Worm (Caenorhabditis elegans): ENCODE data around the gene F19B2.7.

DNA sequence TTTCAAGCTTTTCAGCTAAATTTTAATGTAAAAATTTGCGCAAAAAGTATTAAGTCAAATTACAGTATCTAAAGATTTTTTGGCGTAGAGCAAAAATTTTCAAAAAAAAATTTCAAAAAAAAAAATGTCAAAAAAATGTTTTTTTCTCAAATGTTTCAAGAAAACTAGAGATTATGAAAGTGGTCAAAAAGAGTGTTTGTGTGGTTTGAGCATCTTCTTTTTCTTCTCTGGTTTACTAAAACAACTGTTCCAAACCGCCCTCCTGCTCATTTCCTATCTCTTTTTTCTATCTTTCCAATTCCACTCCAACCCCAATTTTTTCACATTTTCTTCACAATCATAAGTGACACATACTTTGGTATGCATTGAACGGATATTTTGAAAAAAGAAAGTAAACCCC is 9.2 kb upstream of the F19B2.7 start, which contains the start of gene Y113G7A.12:
- TF ChIP-seq somi-1 (GFP tag; optimal IDR thresholded peaks at IDR 0.05): no peak
- no peak for TF ChIP-seq attf-5 (GFP tag; optimal IDR thresholded peaks at IDR 0.05)
- TF ChIP-seq snpc-1.3 (tag; optimal IDR thresholded peaks at IDR 0.05; ENCODE audit: insufficient read depth): no peak
- no peak for TF ChIP-seq xnd-1 (tag; optimal IDR thresholded peaks at IDR 0.05)
- TF ChIP-seq bed-1 (GFP tag; IDR thresholded peaks at IDR 0.05): no peak
- no peak for TF ChIP-seq athp-1 (tag; optimal IDR thresholded peaks at IDR 0.05)

All from whole organism, young adult.